Worm (Caenorhabditis elegans): ENCODE data around the gene C14H10.2.

DNA sequence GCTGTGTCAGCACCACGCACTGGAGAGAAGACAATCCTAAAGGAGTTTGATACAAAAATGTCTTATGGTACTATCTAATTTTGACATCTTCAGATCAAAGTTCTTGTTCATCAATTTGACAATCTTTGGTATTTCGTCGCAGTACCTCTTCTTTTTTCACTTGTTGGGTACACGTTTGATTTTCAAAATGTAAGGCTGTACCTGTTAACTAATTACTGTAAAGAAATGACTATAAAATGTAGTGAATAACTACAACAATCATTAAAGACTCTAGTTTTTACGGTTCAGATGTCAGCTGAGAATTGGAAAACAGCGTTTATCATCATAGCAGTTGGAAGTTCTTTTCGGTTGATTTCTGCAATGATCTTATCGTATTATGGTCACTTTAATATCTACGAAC, 24.4 kb upstream of the C14H10.2 start:
- no peak for TF ChIP-seq flt-1 (GFP tag; IDR thresholded peaks at IDR 0.05)
- TF ChIP-seq ztf-23 (GFP tag; IDR thresholded peaks at IDR 0.05), result no peak
- no peak for TF ChIP-seq tab-1 (GFP tag; IDR thresholded peaks at IDR 0.05)
- TF ChIP-seq ztf-29 (GFP tag; IDR thresholded peaks at IDR 0.05), result no peak
